Fruit fly (Drosophila melanogaster) whole organism: ENCODE measurements around the gene CG42494.

Source experiments
- CG8478 ChIP-seq: fragments of >200 bp; optimal IDR thresholded peaks from 2 replicates; lab custom pipeline; 2018; ENCODE audit warnings: inconsistent platforms
- Dll ChIP-seq: fragments of >200 bp; optimal IDR thresholded peaks from 2 replicates; lab custom pipeline; 2017
- EcR ChIP-seq, 2 experiments: fragments of >200 bp; optimal IDR thresholded peaks; 2 replicates each; lab custom pipeline; 2017; ENCODE audit warnings: missing biosample characterization in 2 of 2, missing genetic modification characterization in 2 of 2, missing genetic modification reagents in 2 of 2
- pan ChIP-seq: fragments of >200 bp; optimal IDR thresholded peaks from 2 replicates; lab custom pipeline; 2017
- psq ChIP-seq: fragments of >200 bp; optimal IDR thresholded peaks from 2 replicates; lab custom pipeline; 2017
- usp ChIP-seq: fragments of >200 bp; optimal IDR thresholded peaks from 2 replicates; lab custom pipeline; 2017; ENCODE audit warnings: missing biosample characterization, missing genetic modification characterization, mixed read lengths

Gene CG42494

DNA sequence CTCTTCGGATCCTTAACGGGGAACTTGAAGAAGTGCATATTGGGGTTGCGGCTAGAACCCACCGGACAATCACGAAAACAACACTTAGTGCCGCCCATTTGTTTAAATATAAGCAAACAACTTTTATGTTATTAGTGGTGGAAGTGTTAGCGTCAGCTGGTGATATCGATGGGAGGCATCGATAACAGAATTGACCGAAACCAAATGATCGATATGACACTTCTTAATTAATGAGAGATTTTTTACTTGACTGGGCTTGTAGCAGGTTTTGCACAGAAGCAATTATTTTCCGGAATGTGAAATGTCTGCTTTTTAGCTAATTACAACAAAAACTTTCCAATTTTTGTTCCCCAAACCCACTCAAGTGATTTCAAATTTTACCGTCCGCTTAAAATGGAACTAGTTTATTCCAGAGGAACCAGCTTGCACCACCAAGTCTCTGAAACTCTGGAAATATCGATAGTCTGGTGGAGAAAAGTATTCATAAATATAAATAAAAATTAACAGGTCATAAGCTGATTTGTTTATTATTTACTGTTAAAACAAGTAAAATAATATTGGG, 8.2 kb downstream of the CG42494 start, which contains the start of gene CG14965:
Gene CG14965 (minus strand): TSS at position 159 of the 562 bp plus-strand sequence.
- TF ChIP-seq usp: no peak
- no peak for TF ChIP-seq Dll
- no peak for TF ChIP-seq pan (lab: Kevin White, UChicago)
- TF ChIP-seq EcR (GFP tag; optimal IDR thresholded peaks at IDR 0.05; lab: Kevin White, UChicago): no peak
- TF ChIP-seq psq: no peak
- no peak for TF ChIP-seq CG8478

dm6 chr3L:3192912-3193311, 8.7 kb downstream of the CG42494 start, which contains the start of gene Hsp83:
Gene Hsp83, plus strand, starts transcription at chr3L:3192969.
- TF ChIP-seq Dll (no peak), CG8478 (no peak), EcR (GFP tag; optimal IDR thresholded peaks at IDR 0.05; lab: Kevin White, UChicago) (no peak), pan (lab: Kevin White, UChicago) (no peak), usp (no peak), psq (no peak)

- TF ChIP-seq psq (no peak), CG8478 (no peak), Dll (no peak), EcR (GFP tag; optimal IDR thresholded peaks at IDR 0.05; lab: Kevin White, UChicago) (no peak), pan (lab: Kevin White, UChicago) (no peak), usp (no peak)
These were observed 9.9 kb downstream of the CG42494 start for dm6 chr3L:3194059-3194458.

- no peak for TF ChIP-seq psq
- TF ChIP-seq CG8478: no peak
- no peak for TF ChIP-seq Dll
- no peak for TF ChIP-seq pan (lab: Kevin White, UChicago)
- TF ChIP-seq usp: no peak
- TF ChIP-seq EcR (GFP tag; optimal IDR thresholded peaks at IDR 0.05; lab: Kevin White, UChicago): no peak
These were observed 13.3 kb downstream of the CG42494 start, which contains the start of gene CG14966 for dm6 chr3L:3197464-3197863. Gene CG14966, minus strand, starts transcription at chr3L:3197631.

DNA sequence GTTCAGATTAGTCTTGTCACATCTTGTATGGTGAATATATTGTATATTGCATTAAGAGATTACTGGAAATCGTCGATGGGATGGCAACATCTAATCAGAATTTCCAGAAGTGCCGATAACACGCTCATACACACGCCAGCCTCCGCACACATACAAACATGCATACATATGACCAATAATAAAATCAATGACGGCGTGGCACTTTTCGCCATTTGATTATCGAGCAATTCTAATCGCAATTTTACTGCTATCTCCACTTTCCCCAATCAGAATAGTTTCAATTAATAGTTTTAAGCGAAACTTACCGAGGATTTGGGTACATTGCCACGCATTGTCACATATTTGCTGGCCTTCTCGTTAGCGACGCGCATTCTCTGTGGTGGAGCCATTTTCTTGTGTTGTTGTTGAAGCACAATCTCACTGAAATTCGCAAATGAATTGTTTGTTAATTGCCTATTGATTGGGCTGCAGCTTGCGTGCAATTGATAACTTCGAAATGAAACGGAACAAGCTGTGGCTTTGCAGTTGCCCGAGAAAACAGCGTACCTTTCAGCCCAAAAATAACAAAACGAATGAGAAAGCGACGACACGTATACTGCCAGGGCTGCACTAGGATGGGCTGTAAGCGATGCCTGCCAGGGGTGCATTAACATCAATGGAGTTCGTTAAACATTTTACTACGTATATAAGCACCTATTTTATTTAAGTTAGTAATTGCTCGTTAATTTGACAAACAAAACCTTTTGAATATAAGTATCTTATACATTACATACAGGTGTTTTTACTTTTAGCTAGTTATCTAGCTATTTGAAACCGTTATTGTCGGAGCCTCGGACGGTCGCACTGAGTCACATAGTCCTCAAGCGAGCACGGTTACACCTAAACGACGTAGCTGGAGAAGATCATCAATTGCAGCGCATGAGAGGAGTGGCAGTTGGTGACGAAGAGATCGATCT, 14.5 kb downstream of the CG42494 start, which contains the start of the genes CG32276 and gry:
Gene CG32276 (minus strand): TSS at position 601 of the 956 bp plus-strand sequence.
Gene gry (plus strand): TSS at position 644 of the 956 bp plus-strand sequence.
- TF ChIP-seq Dll (no peak), psq (no peak), CG8478 (no peak), pan (lab: Kevin White, UChicago) (no peak), usp (no peak), EcR (GFP tag; optimal IDR thresholded peaks at IDR 0.05; lab: Kevin White, UChicago) (no peak)

- TF ChIP-seq pan (lab: Kevin White, UChicago) (no peak), CG8478 (no peak), EcR (GFP tag; optimal IDR thresholded peaks at IDR 0.05; lab: Kevin White, UChicago) (no peak), usp (no peak), psq (no peak), Dll (no peak)
These were observed 18.9 kb downstream of the CG42494 start, which contains the start of gene CG32271 for dm6 chr3L:3203062-3203461. Gene CG32271, minus strand, starts transcription at chr3L:3203162.

DNA sequence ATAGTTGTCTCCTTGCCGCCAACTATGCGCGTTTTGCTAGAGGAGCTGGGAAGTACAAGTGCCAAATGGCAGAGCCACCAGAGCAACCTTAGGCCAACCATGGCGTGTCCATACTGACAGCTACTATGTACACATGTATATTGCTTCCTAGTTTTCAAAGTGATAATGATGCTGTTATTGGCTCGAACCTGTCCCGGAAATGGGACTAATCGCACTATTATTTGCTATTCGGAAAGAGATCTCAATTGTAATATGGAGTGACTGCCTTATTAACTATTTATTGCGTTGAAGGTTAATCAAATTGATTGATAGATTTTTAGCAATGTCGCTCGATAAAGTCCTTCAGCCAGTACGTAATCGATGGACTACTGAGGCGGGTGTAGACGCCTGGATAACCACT, 20.1 kb downstream of the CG42494 start, which contains the start of gene CG33159:
Gene CG33159 (minus strand): TSS at position 101 of the 400 bp plus-strand sequence.
- no peak for TF ChIP-seq EcR (GFP tag; optimal IDR thresholded peaks at IDR 0.05; lab: Kevin White, UChicago)
- no peak for TF ChIP-seq psq
- TF ChIP-seq usp: no peak
- no peak for TF ChIP-seq Dll
- no peak for TF ChIP-seq pan (lab: Kevin White, UChicago)
- no peak for TF ChIP-seq CG8478

DNA sequence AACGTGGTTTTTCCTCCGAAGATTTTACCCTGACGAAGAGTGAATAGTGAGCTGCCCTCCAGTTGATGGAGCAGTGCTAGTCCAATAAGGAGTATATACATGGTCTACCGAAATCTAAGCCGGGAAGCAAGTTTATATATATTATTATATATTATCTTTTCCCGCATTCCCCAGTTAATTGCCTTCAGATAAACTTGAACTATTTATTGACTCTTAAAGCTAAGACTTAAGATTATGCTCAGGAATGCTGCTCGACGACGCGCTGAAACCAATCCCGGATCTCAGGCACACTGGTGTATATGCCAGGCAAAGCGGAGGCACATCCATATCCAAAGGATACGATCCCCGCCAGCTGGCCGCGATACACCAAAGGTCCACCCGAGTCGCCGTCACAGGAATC, 21.1 kb downstream of the CG42494 start, which contains the start of gene CG32277:
Gene CG32277 (minus strand): TSS at position 101 of the 400 bp plus-strand sequence.
- TF ChIP-seq CG8478: no peak

DNA sequence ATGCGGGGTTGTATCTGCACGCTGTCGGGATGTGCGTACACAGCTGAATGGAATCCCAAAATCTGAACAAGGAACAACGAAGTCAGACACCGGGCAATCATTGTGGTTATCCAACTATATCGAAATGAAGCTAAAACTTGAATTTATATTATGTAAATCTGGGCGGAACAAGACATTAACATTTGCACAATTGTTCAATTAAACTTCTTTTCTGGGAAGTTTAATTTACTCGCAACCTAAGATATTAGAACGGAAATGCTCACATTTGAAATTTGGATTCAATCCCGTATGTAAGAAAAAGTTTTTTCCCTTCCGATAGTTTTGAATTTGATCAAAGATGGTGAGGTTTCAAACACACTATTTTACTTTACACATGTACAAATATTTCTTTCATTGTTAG, 22.1 kb downstream of the CG42494 start, which contains the start of gene CG33160:
Gene CG33160 (minus strand): TSS at position 101 of the 400 bp plus-strand sequence.
- no peak for TF ChIP-seq pan (lab: Kevin White, UChicago)
- TF ChIP-seq usp: no peak

DNA sequence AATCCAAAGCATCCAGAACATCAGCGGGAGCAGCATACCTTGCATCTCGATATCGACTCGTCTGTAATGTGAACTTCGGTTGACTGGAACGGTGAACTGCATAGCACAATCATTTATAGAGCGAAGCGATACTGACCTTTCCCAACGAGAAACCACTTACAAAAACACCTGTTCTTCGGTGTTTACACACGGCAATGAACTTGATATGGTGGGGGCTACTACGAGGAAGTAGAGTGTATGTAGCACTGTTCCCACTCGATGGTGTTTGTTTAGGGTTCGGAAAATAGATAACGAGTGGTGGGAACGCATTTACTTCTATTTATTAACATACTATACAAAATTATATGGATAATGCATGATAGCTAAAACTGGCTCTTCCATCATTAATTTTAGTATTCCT, 24.7 kb downstream of the CG42494 start, which contains the start of the genes CG32269 and CG32270:
Gene CG32269 (minus strand): TSS at position 91 of the 400 bp plus-strand sequence.
Gene CG32270 (minus strand): TSS at position 91 of the 400 bp plus-strand sequence.
- TF ChIP-seq pan (lab: Kevin White, UChicago): no peak
- TF ChIP-seq usp: no peak

- TF ChIP-seq pan (lab: Kevin White, UChicago) (no peak), usp (no peak), psq (no peak), Dll (no peak), CG8478 (no peak), EcR (GFP tag; optimal IDR thresholded peaks at IDR 0.05; lab: Kevin White, UChicago) (no peak)
These were observed 34.7 kb downstream of the CG42494 start, which contains the start of the genes hob and nSMase for dm6 chr3L:3218859-3219258. Gene hob, minus strand, starts transcription at chr3L:3218920. Gene nSMase, plus strand, starts transcription at chr3L:3219156.

dm6 chr3L:3222643-3223389, 38.6 kb downstream of the CG42494 start, which contains the start of the genes RpL28 and eIF1:
Gene RpL28, minus strand, starts transcription at chr3L:3222960.
Gene eIF1, plus strand, starts transcription at chr3L:3223341.
- TF ChIP-seq pan (lab: Kevin White, UChicago) (no peak), usp (no peak), psq (no peak), CG8478 (no peak), Dll (no peak), EcR (GFP tag; optimal IDR thresholded peaks at IDR 0.05; lab: Kevin White, UChicago) (no peak)
